Worm (Caenorhabditis elegans) whole organism, L1 larva: Measurements from ENCODE around the gene F21C10.4.

Experiments
- C04F5.9 ChIP-seq: sonication (generic microtip); optimal IDR thresholded peaks from 2 replicates; lab custom pipeline; 2016; ENCODE audit warnings: missing genetic modification characterization, missing compliant biosample characterization
- C34B4.2 ChIP-seq: sonication (generic microtip); optimal IDR thresholded peaks from 2 replicates; lab custom pipeline; 2017; ENCODE audit warnings: mild to moderate bottlenecking, missing genetic modification characterization, missing compliant biosample characterization
- F16B12.6 ChIP-seq: fragments of 150-350 bp; optimal IDR thresholded peaks from 2 replicates; lab custom pipeline; 2014; ENCODE audit warnings: missing biosample characterization, missing genetic modification characterization
- Y116A8C.19 ChIP-seq: sonication (generic microtip); optimal IDR thresholded peaks from 2 replicates; lab custom pipeline; 2016; ENCODE audit warnings: missing compliant biosample characterization, missing genetic modification characterization, borderline replicate concordance
- aly-2 ChIP-seq: fragments of 150-350 bp; optimal IDR thresholded peaks from 2 replicates; lab custom pipeline; 2014; ENCODE audit warnings: missing biosample characterization, missing genetic modification characterization
- blmp-1 ChIP-seq: fragments of 150-350 bp; optimal IDR thresholded peaks from 2 replicates; lab custom pipeline; 2014; ENCODE audit warnings: missing biosample characterization, missing genetic modification characterization
- ceh-63 ChIP-seq: fragments of 200-800 bp; sonication (Bioruptor generic); optimal IDR thresholded peaks from 2 replicates; lab custom pipeline; 2018; ENCODE audit warnings: mild to moderate bottlenecking, missing genetic modification characterization, missing compliant biosample characterization
- ceh-8 ChIP-seq: fragments of 200-800 bp; sonication (Bioruptor generic); optimal IDR thresholded peaks from 2 replicates; lab custom pipeline; 2018; ENCODE audit warnings: mild to moderate bottlenecking, missing genetic modification characterization, moderate library complexity, missing compliant biosample characterization
- ceh-90 ChIP-seq: sonication (generic microtip); optimal IDR thresholded peaks from 2 replicates; lab custom pipeline; 2016; ENCODE audit warnings: missing genetic modification characterization, missing compliant biosample characterization
- dpl-1 ChIP-seq, 3 experiments: fragments of 150-350 bp in 2 of 3; sonication (generic microtip) in 1 of 3; optimal IDR thresholded peaks; 2 replicates each; lab custom pipeline; 2014 to 2017; ENCODE audit warnings: missing biosample characterization in 3 of 3, missing genetic modification characterization in 3 of 3, missing genetic modification reagents in 3 of 3
- dsc-1 ChIP-seq: sonication (generic microtip); optimal IDR thresholded peaks from 2 replicates; lab custom pipeline; 2016; ENCODE audit warnings: mild to moderate bottlenecking, missing genetic modification characterization, missing compliant biosample characterization
- egl-13 ChIP-seq: sonication (generic microtip); optimal IDR thresholded peaks from 2 replicates; lab custom pipeline; 2016; ENCODE audit warnings: missing genotype, missing genetic modification reagents, missing genetic modification characterization, missing compliant biosample characterization
- egl-27 ChIP-seq, 2 experiments: fragments of 150-350 bp in 1 of 2; sonication (generic microtip); optimal IDR thresholded peaks; 3 replicates each; lab custom pipeline; 2017 to 2018; ENCODE audit warnings: missing biosample characterization in 2 of 2, missing genetic modification characterization in 2 of 2, missing genetic modification reagents in 2 of 2
- elt-2 ChIP-seq: sonication (generic microtip); optimal IDR thresholded peaks from 2 replicates; lab custom pipeline; 2016; ENCODE audit warnings: missing genetic modification characterization, mild to moderate bottlenecking, inconsistent platforms, missing compliant biosample characterization, missing genetic modification reagents
- elt-3 ChIP-seq, 6 experiments: fragments of 150-350 bp in 1 of 6; sonication (generic microtip); optimal IDR thresholded peaks; 2 replicates each; lab custom pipeline; 2017 to 2018; ENCODE audit warnings: missing biosample characterization in 6 of 6, missing genetic modification characterization in 6 of 6, inconsistent platforms in 1 of 6
- fkh-10 ChIP-seq: sonication (generic microtip); optimal IDR thresholded peaks from 2 replicates; lab custom pipeline; 2017; ENCODE audit warnings: missing biosample characterization, missing genetic modification reagents, missing genetic modification characterization
- fkh-4 ChIP-seq: sonication (generic microtip); optimal IDR thresholded peaks from 2 replicates; lab custom pipeline; 2016; ENCODE audit warnings: missing compliant biosample characterization, missing genetic modification characterization, borderline replicate concordance
- fos-1 ChIP-seq: fragments of 150-350 bp; optimal IDR thresholded peaks from 2 replicates; lab custom pipeline; 2014; ENCODE audit warnings: missing biosample characterization, missing genetic modification characterization
- hlh-17 ChIP-seq: fragments of 200-800 bp; sonication (Bioruptor generic); optimal IDR thresholded peaks from 2 replicates; lab custom pipeline; 2018; ENCODE audit warnings: missing genetic modification characterization, mild to moderate bottlenecking, missing compliant biosample characterization, moderate library complexity, borderline replicate concordance
- isw-1 ChIP-seq: fragments of 200-800 bp; sonication (Bioruptor generic); IDR thresholded peaks from 2 replicates; pipeline ENCODE4 v1.3.6; 2022; ENCODE audit warnings: missing genetic modification characterization, missing compliant biosample characterization
- lin-13 ChIP-seq: fragments of 150-350 bp; optimal IDR thresholded peaks from 2 replicates; lab custom pipeline; 2014; ENCODE audit warnings: missing biosample characterization, missing genetic modification reagents, missing genetic modification characterization
- lin-14 ChIP-seq: fragments of 200-800 bp; sonication (Bioruptor generic); optimal IDR thresholded peaks from 2 replicates; lab custom pipeline; 2018; ENCODE audit warnings: mild to moderate bottlenecking, missing genetic modification characterization, moderate library complexity, missing compliant biosample characterization
- lin-15B ChIP-seq: fragments of 150-350 bp; sonication (generic microtip); optimal IDR thresholded peaks from 3 replicates; lab custom pipeline; 2014; ENCODE audit warnings: missing biosample characterization, missing genetic modification characterization
- lin-35 ChIP-seq, 2 experiments: fragments of 150-350 bp; optimal IDR thresholded peaks; 2 replicates each; lab custom pipeline; 2014; ENCODE audit warnings: missing biosample characterization in 2 of 2, missing genetic modification characterization in 2 of 2, missing genetic modification reagents in 2 of 2
- lsy-2 ChIP-seq, 2 experiments: fragments of 150-350 bp; optimal IDR thresholded peaks; 2 replicates each; lab custom pipeline; 2014; ENCODE audit warnings: missing biosample characterization in 2 of 2, missing genetic modification characterization in 2 of 2
- mab-9 ChIP-seq: fragments of 200-800 bp; sonication (Bioruptor generic); IDR thresholded peaks from 2 replicates; pipeline ENCODE4 v1.3.6; 2022; ENCODE audit warnings: missing genetic modification reagents, missing genetic modification characterization, missing compliant biosample characterization
- mef-2 ChIP-seq: fragments of 150-350 bp; optimal IDR thresholded peaks from 2 replicates; lab custom pipeline; 2014; ENCODE audit warnings: missing biosample characterization, missing genetic modification characterization
- mep-1 ChIP-seq: fragments of 150-350 bp; optimal IDR thresholded peaks from 2 replicates; lab custom pipeline; 2014; ENCODE audit warnings: missing biosample characterization, missing genetic modification characterization
- nhr-11 ChIP-seq: fragments of 150-350 bp; optimal IDR thresholded peaks from 2 replicates; lab custom pipeline; 2014; ENCODE audit warnings: missing biosample characterization, missing genetic modification characterization
- nhr-12 ChIP-seq: sonication (generic microtip); optimal IDR thresholded peaks from 2 replicates; lab custom pipeline; 2017; ENCODE audit warnings: missing biosample characterization, missing genetic modification characterization
- nhr-237 ChIP-seq: fragments of 150-350 bp; optimal IDR thresholded peaks from 2 replicates; lab custom pipeline; 2014; ENCODE audit warnings: missing biosample characterization, missing genetic modification characterization
- nhr-47 ChIP-seq: sonication (generic microtip); optimal IDR thresholded peaks from 2 replicates; lab custom pipeline; 2016; ENCODE audit warnings: mild to moderate bottlenecking, missing genetic modification characterization, moderate library complexity, missing compliant biosample characterization
- nhr-77 ChIP-seq: fragments of 150-350 bp; optimal IDR thresholded peaks from 2 replicates; lab custom pipeline; 2014; ENCODE audit warnings: missing biosample characterization, missing genetic modification characterization
- nhr-90 ChIP-seq: sonication (generic microtip); optimal IDR thresholded peaks from 2 replicates; lab custom pipeline; 2016; ENCODE audit warnings: mild to moderate bottlenecking, missing genetic modification characterization, missing compliant biosample characterization; ENCODE audit not compliant: poor library complexity
- pag-3 ChIP-seq: sonication (generic microtip); optimal IDR thresholded peaks from 2 replicates; lab custom pipeline; 2017; ENCODE audit warnings: missing genetic modification characterization, mild to moderate bottlenecking, missing compliant biosample characterization, antibody characterized with exemption, borderline replicate concordance; ENCODE audit not compliant: insufficient read depth
- rnt-1 ChIP-seq: sonication (generic microtip); optimal IDR thresholded peaks from 2 replicates; lab custom pipeline; 2016; ENCODE audit warnings: mild to moderate bottlenecking, missing genetic modification characterization, moderate library complexity, missing compliant biosample characterization
- snpc-4 ChIP-seq: fragments of 150-350 bp; optimal IDR thresholded peaks from 2 replicates; lab custom pipeline; 2014; ENCODE audit warnings: missing biosample characterization, missing genetic modification characterization
- snu-23 ChIP-seq: sonication (generic microtip); optimal IDR thresholded peaks from 2 replicates; lab custom pipeline; 2016; ENCODE audit warnings: missing genetic modification characterization, missing compliant biosample characterization
- sox-4 ChIP-seq: sonication (generic microtip); optimal IDR thresholded peaks from 2 replicates; lab custom pipeline; 2016; ENCODE audit warnings: missing genetic modification characterization, missing compliant biosample characterization
- sptf-1 ChIP-seq: fragments of 150-350 bp; optimal IDR thresholded peaks from 2 replicates; lab custom pipeline; 2014; ENCODE audit warnings: missing biosample characterization, missing genetic modification characterization
- sup-37 ChIP-seq: fragments of 200-800 bp; sonication (Bioruptor generic); optimal IDR thresholded peaks from 2 replicates; lab custom pipeline; 2018; ENCODE audit warnings: mild to moderate bottlenecking, missing genetic modification characterization, missing compliant biosample characterization
- swsn-7 ChIP-seq: sonication (generic microtip); optimal IDR thresholded peaks from 2 replicates; lab custom pipeline; 2016; ENCODE audit warnings: missing genetic modification characterization, missing compliant biosample characterization
- tbx-2 ChIP-seq: sonication (generic microtip); optimal IDR thresholded peaks from 2 replicates; lab custom pipeline; 2016; ENCODE audit warnings: missing genetic modification characterization, missing compliant biosample characterization
- tlp-1 ChIP-seq: fragments of 150-350 bp; optimal IDR thresholded peaks from 2 replicates; lab custom pipeline; 2014; ENCODE audit warnings: missing biosample characterization, missing genetic modification characterization
- unc-130 ChIP-seq: fragments of 150-350 bp; optimal IDR thresholded peaks from 2 replicates; lab custom pipeline; 2017; ENCODE audit warnings: missing biosample characterization, missing genetic modification characterization, inconsistent platforms
- unc-30 ChIP-seq: sonication (generic microtip); optimal IDR thresholded peaks from 2 replicates; lab custom pipeline; 2017; ENCODE audit warnings: missing biosample characterization, missing genetic modification characterization
- unc-86 ChIP-seq: sonication (generic microtip); optimal IDR thresholded peaks from 2 replicates; lab custom pipeline; 2016; ENCODE audit warnings: missing genetic modification characterization, missing compliant biosample characterization
- xbp-1 ChIP-seq: sonication (generic microtip); optimal IDR thresholded peaks from 2 replicates; lab custom pipeline; 2016; ENCODE audit warnings: missing genetic modification characterization, missing compliant biosample characterization
- zag-1 ChIP-seq: fragments of 150-350 bp; optimal IDR thresholded peaks from 2 replicates; lab custom pipeline; 2014; ENCODE audit warnings: missing biosample characterization, missing genetic modification characterization
- zip-4 ChIP-seq: fragments of 200-800 bp; sonication (Bioruptor generic); optimal IDR thresholded peaks from 2 replicates; lab custom pipeline; 2018; ENCODE audit warnings: mild to moderate bottlenecking, missing genetic modification characterization, moderate library complexity, missing compliant biosample characterization

Gene F21C10.4

DNA sequence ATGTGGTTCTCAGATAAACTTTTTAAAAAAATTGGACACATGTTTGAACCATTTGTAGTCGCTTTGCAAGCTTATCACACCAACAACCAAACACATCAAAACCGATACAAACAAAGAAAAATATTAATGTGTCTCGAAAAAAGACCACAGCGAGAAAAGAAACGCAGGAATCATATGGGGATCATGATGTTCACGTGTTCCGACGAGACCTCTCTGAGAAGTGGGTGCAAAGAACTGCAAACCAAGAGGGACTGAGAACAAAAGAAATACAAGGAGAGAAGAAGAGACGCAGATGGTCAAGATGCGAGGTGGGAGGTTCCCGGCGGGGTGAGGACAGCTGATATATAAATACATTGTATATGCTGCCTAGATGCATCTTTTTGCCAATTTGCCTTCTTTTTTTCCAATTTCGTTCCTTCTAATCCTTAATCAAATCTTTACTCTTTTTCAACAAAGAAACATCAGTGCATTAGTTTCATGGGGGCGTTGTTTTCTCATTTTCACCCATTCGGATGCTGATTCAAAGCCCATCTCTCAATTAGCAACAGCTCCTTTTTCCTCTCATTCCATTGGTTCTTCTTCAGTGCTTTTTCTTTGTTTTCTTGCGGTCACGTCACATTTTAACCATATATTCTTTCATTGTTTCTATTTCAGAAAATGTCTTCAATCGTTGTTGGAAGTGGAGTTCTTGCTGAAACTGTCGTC is 30.7 kb upstream of the F21C10.4 start, which contains the start of gene F21C10.10 (continued):
- no peak for TF ChIP-seq pag-3 (tag; lab: Kevin White, UChicago)
- TF ChIP-seq zip-4 (GFP tag; lab: Kevin White, UChicago), result no peak
- TF ChIP-seq ceh-90, result no peak
- peak; percentile 86 for TF ChIP-seq tbx-2
- TF ChIP-seq swsn-7 (tag; lab: Kevin White, UChicago), result peak; percentile 62
- peak; percentile 83 for TF ChIP-seq blmp-1 (tag; lab: Kevin White, UChicago)
- no peak for TF ChIP-seq unc-30 (tag; lab: Kevin White, UChicago)
- peak; percentile 94 for TF ChIP-seq lin-14 (GFP tag; lab: Kevin White, UChicago)
- TF ChIP-seq nhr-237, result no peak
- peak in 3 of 6 experiments; percentile 59 to 91 (median 81) for TF ChIP-seq elt-3 (tag; optimal IDR thresholded peaks at IDR 0.05; lab: Kevin White, UChicago)
- peak; percentile 14 for TF ChIP-seq C04F5.9 (tag; lab: Kevin White, UChicago)
- peak; percentile 84 for TF ChIP-seq nhr-90
- peak; percentile 58 to 87 for TF ChIP-seq lin-35 (GFP tag; optimal IDR thresholded peaks at IDR 0.05; lab: Kevin White, UChicago)
- peak; percentile 83 for TF ChIP-seq elt-2 (tag; lab: Kevin White, UChicago)
- no peak for TF ChIP-seq zag-1 (tag; lab: Kevin White, UChicago)
- TF ChIP-seq fos-1 (tag; lab: Kevin White, UChicago), result no peak
- no peak for TF ChIP-seq tlp-1
- TF ChIP-seq snu-23 (GFP tag; lab: Kevin White, UChicago), result peak; percentile 90
- TF ChIP-seq rnt-1, result peak; percentile 67
- peak; percentile 67 for TF ChIP-seq snpc-4 (tag; lab: Kevin White, UChicago)
- peak; percentile 36 for TF ChIP-seq nhr-77 (tag; lab: Kevin White, UChicago)
- peak; percentile 59 for TF ChIP-seq lin-13
- peak; percentile 4 to 55 (median 46) for TF ChIP-seq dpl-1 (GFP tag; optimal IDR thresholded peaks at IDR 0.05; lab: Kevin White, UChicago)
- TF ChIP-seq lin-15B, result no peak
- peak; percentile 9 for TF ChIP-seq unc-130 (tag; lab: Kevin White, UChicago)
- TF ChIP-seq mab-9, result 0 out of 2 replicates have a peak, but pooled peaks have one; percentile 7
- TF ChIP-seq mef-2 (tag; lab: Kevin White, UChicago), result no peak
- TF ChIP-seq sptf-1, result no peak
- no peak for TF ChIP-seq fkh-4
- TF ChIP-seq hlh-17 (GFP tag; lab: Kevin White, UChicago), result no peak
- TF ChIP-seq lsy-2 (tag; optimal IDR thresholded peaks at IDR 0.05; lab: Kevin White, UChicago), result peak; percentile 70 to 74
- TF ChIP-seq sox-4, result no peak
- no peak for TF ChIP-seq egl-13 (tag; lab: Kevin White, UChicago)
- no peak for TF ChIP-seq aly-2 (tag; lab: Kevin White, UChicago)
- no peak for TF ChIP-seq isw-1 (GFP tag; lab: Robert Waterston, UW)
- no peak for TF ChIP-seq ceh-63 (GFP tag; lab: Kevin White, UChicago)
- peak; percentile 8 for TF ChIP-seq sup-37 (GFP tag; lab: Kevin White, UChicago)
- TF ChIP-seq ceh-8, result no peak
- no peak for TF ChIP-seq unc-86
- peak; percentile 33 to 39 for TF ChIP-seq egl-27 (tag; optimal IDR thresholded peaks at IDR 0.05; lab: Kevin White, UChicago)
- no peak for TF ChIP-seq Y116A8C.19 (tag; lab: Kevin White, UChicago)
- no peak for TF ChIP-seq fkh-10 (GFP tag; lab: Kevin White, UChicago)
- no peak for TF ChIP-seq C34B4.2 (tag; lab: Kevin White, UChicago)
- TF ChIP-seq nhr-12 (tag; lab: Kevin White, UChicago), result no peak
- TF ChIP-seq xbp-1 (tag; lab: Kevin White, UChicago), result peak; percentile 53
- peak; percentile 87 for TF ChIP-seq mep-1 (tag; lab: Kevin White, UChicago)
- TF ChIP-seq dsc-1 (tag; lab: Kevin White, UChicago), result peak; percentile 21
- peak; percentile 70 for TF ChIP-seq nhr-47
- peak; percentile 23 for TF ChIP-seq nhr-11
- no peak for TF ChIP-seq F16B12.6 (tag; lab: Kevin White, UChicago)
